Worm (Caenorhabditis elegans): ENCODE results near the gene prdx-3.

DNA sequence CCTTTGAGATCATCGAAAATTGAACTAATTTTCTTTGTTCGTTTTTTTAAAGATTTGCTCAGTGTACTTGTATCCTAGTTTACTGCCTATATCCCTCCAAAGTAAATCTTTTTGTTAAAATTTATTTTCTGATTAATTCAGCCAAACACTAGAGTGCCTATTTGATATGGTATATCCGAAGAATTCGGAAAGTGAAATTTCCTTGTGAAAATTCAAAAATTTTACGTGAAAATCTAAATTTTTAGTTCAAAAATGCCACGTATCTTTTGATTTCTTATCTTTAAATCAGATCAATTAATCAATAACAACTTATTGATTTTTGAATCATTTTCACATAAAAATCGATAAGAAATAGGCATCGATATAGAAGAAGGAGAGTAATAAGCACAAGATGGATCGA, 8.8 kb upstream of the prdx-3 start, which contains the start of gene R07E5.6:
- TF ChIP-seq tbx-2 (tag; optimal IDR thresholded peaks at IDR 0.05) (no peak), lin-11 (tag; optimal IDR thresholded peaks at IDR 0.05) (no peak), nhr-11 (tag; optimal IDR thresholded peaks at IDR 0.05) (no peak), ets-4 (tag; optimal IDR thresholded peaks at IDR 0.05) (no peak)
